Worm (Caenorhabditis elegans) whole organism, L4 larva: ENCODE data around the gene nas-27.

Source experiments
- ama-1 ChIP-seq: fragments of 150-350 bp; optimal IDR thresholded peaks from 2 replicates; lab custom pipeline; 2014; ENCODE audit warnings: inconsistent platforms, mixed read lengths
- cey-2 ChIP-seq: sonication (generic microtip); optimal IDR thresholded peaks from 3 replicates; lab custom pipeline; 2017; ENCODE audit warnings: missing genetic modification characterization, mild to moderate bottlenecking, missing compliant biosample characterization, antibody characterized with exemption, borderline replicate concordance; ENCODE audit not compliant: insufficient read depth
- daf-12 ChIP-seq: fragments of 150-350 bp; optimal IDR thresholded peaks from 2 replicates; lab custom pipeline; 2014; ENCODE audit warnings: missing biosample characterization, missing genetic modification reagents, missing genetic modification characterization
- fos-1 ChIP-seq: fragments of 150-350 bp; optimal IDR thresholded peaks from 2 replicates; lab custom pipeline; 2014; ENCODE audit warnings: missing biosample characterization, missing genetic modification characterization
- hlh-30 ChIP-seq: sonication (generic microtip); optimal IDR thresholded peaks from 2 replicates; lab custom pipeline; 2017; ENCODE audit warnings: antibody characterized with exemption, mild to moderate bottlenecking, missing genetic modification characterization, missing compliant biosample characterization; ENCODE audit not compliant: insufficient read depth
- jun-1 ChIP-seq: fragments of 150-350 bp; optimal IDR thresholded peaks from 2 replicates; lab custom pipeline; 2014; ENCODE audit warnings: missing biosample characterization, missing genetic modification reagents, missing genetic modification characterization
- lin-13 ChIP-seq: fragments of 150-350 bp; optimal IDR thresholded peaks from 2 replicates; lab custom pipeline; 2014; ENCODE audit warnings: missing biosample characterization, missing genetic modification reagents, missing genetic modification characterization
- madf-9 ChIP-seq: fragments of 200-800 bp; sonication (Bioruptor generic); conservative IDR thresholded peaks from 2 replicates; pipeline ENCODE4 v1.3.6; 2022; ENCODE audit warnings: missing genetic modification reagents, missing genetic modification characterization, missing compliant biosample characterization
- mxl-3 ChIP-seq: fragments of 200-800 bp; sonication (Bioruptor generic); optimal IDR thresholded peaks from 2 replicates; lab custom pipeline; 2018; ENCODE audit warnings: mild to moderate bottlenecking, missing genetic modification characterization, missing compliant biosample characterization
- nhr-42 ChIP-seq: fragments of 200-800 bp; sonication (Bioruptor generic); IDR thresholded peaks from 2 replicates; pipeline ENCODE4 v1.3.6; 2022; ENCODE audit warnings: missing genetic modification characterization, missing compliant biosample characterization
- rbr-2 ChIP-seq: sonication (generic microtip); optimal IDR thresholded peaks from 2 replicates; lab custom pipeline; 2016; ENCODE audit warnings: missing genotype, missing genetic modification characterization, missing compliant biosample characterization
- spr-1 ChIP-seq: sonication (generic microtip); optimal IDR thresholded peaks from 2 replicates; lab custom pipeline; 2016; ENCODE audit warnings: mild to moderate bottlenecking, missing genetic modification characterization, missing compliant biosample characterization
- unc-62 ChIP-seq, 3 experiments: fragments of 150-350 bp in 1 of 3; sonication (generic microtip); optimal IDR thresholded peaks in 2 of 3; peaks in 1 of 3; 1 replicate in 1 of 3; 2 replicates in 2 of 3; lab custom pipeline; 2014 to 2017; ENCODE audit warnings: missing biosample characterization in 3 of 3, missing genetic modification characterization in 3 of 3, missing genetic modification reagents in 3 of 3, missing genotype in 1 of 3
- ztf-7 ChIP-seq: fragments of 150-350 bp; optimal IDR thresholded peaks from 2 replicates; lab custom pipeline; 2014; ENCODE audit warnings: missing biosample characterization, missing genetic modification characterization

- peak; percentile 39 for TF ChIP-seq hlh-30 (tag; lab: Kevin White, UChicago)
- TF ChIP-seq nhr-42 (GFP tag; lab: Robert Waterston, UW), result no peak
- no peak for TF ChIP-seq daf-12 (tag; lab: Kevin White, UChicago)
- no peak for TF ChIP-seq madf-9 (GFP tag; lab: Robert Waterston, UW)
- TF ChIP-seq ama-1 (lab: Kevin White, UChicago), result no peak
- no peak for TF ChIP-seq ztf-7
- TF ChIP-seq spr-1 (tag; lab: Kevin White, UChicago), result no peak
- no peak for TF ChIP-seq mxl-3 (GFP tag; lab: Kevin White, UChicago)
- peak in 1 of 2 experiments; percentile 10 for TF ChIP-seq unc-62 (GFP tag; optimal IDR thresholded peaks at IDR 0.05 in 1 of 2; lab: Kevin White, UChicago)
- no peak for TF ChIP-seq unc-62 (tag; optimal IDR thresholded peaks at IDR 0.05; lab: Kevin White, UChicago)
- no peak for TF ChIP-seq rbr-2 (tag; lab: Kevin White, UChicago)
- no peak for TF ChIP-seq jun-1 (tag; lab: Kevin White, UChicago)
- no peak for TF ChIP-seq lin-13 (GFP tag; lab: Kevin White, UChicago)
- TF ChIP-seq fos-1 (tag; lab: Kevin White, UChicago), result no peak
- no peak for TF ChIP-seq cey-2 (tag; lab: Kevin White, UChicago)
Measured at ce11 chrII:1143173-1143738, 35.9 kb downstream of the nas-27 start.
